Fruit fly (Drosophila melanogaster) whole organism, embryonic: ENCODE results near the gene CG31548.

Source experiments
- Bteb2 ChIP-seq: fragments of 200-800 bp; sonication (Bioruptor generic); optimal IDR thresholded peaks from 2 replicates; lab custom pipeline; 2016; ENCODE audit warnings: missing biosample characterization, missing genetic modification characterization
- CG11504 ChIP-seq: fragments of 200-800 bp; sonication (Bioruptor generic); optimal IDR thresholded peaks from 3 replicates; lab custom pipeline; 2019; ENCODE audit warnings: missing biosample characterization, mild to moderate bottlenecking, missing genetic modification characterization, moderate library complexity
- CG11560 ChIP-seq: fragments of 200-800 bp; sonication (Bioruptor generic); IDR thresholded peaks from 3 replicates; pipeline ENCODE4 v1.3.6; 2022; ENCODE audit warnings: missing biosample characterization, missing genetic modification characterization
- CG12299 ChIP-seq: fragments of 200-800 bp; sonication (Bioruptor generic); optimal IDR thresholded peaks from 2 replicates; lab custom pipeline; 2018; ENCODE audit warnings: missing biosample characterization, mild to moderate bottlenecking, missing genetic modification characterization
- CG13296 ChIP-seq: fragments of 200-800 bp; sonication (Bioruptor generic); optimal IDR thresholded peaks from 3 replicates; lab custom pipeline; 2018; ENCODE audit warnings: missing biosample characterization, mild to moderate bottlenecking, missing genetic modification characterization
- CG15269 ChIP-seq: fragments of 200-800 bp; sonication (Bioruptor generic); optimal IDR thresholded peaks from 2 replicates; lab custom pipeline; 2018; ENCODE audit warnings: missing biosample characterization, mild to moderate bottlenecking, missing genetic modification characterization, moderate library complexity
- CG16813 ChIP-seq: fragments of 200-800 bp; sonication (Bioruptor generic); IDR thresholded peaks from 3 replicates; pipeline ENCODE4 v1.3.6; 2022; ENCODE audit warnings: missing biosample characterization, missing genetic modification characterization; ENCODE audit not compliant: partially characterized antibody
- CG30431 ChIP-seq: fragments of 200-800 bp; sonication (Bioruptor generic); optimal IDR thresholded peaks from 2 replicates; lab custom pipeline; 2017; ENCODE audit warnings: missing biosample characterization, missing genetic modification characterization
- CG31224 ChIP-seq: fragments of 200-800 bp; sonication (Bioruptor generic); IDR thresholded peaks from 2 replicates; pipeline ENCODE4 v1.3.6; 2022; ENCODE audit warnings: missing biosample characterization, missing genetic modification characterization
- CG3163 ChIP-seq: fragments of 200-800 bp; sonication (Bioruptor generic); optimal IDR thresholded peaks from 3 replicates; lab custom pipeline; 2016; ENCODE audit warnings: missing biosample characterization, missing genetic modification characterization
- CG33557 ChIP-seq: fragments of 200-800 bp; sonication (Bioruptor generic); optimal IDR thresholded peaks from 2 replicates; lab custom pipeline; 2019; ENCODE audit warnings: missing biosample characterization, mild to moderate bottlenecking, missing genetic modification characterization, moderate library complexity
- CG4424 ChIP-seq: fragments of 200-800 bp; sonication (Bioruptor generic); optimal IDR thresholded peaks from 3 replicates; lab custom pipeline; 2016; ENCODE audit warnings: missing biosample characterization, missing genetic modification characterization
- CG5180 ChIP-seq: fragments of 200-800 bp; sonication (Bioruptor generic); optimal IDR thresholded peaks from 3 replicates; lab custom pipeline; 2017; ENCODE audit warnings: missing biosample characterization, missing genetic modification characterization, mild to moderate bottlenecking, moderate library complexity, missing genetic modification reagents
- CG6689 ChIP-seq: fragments of 200-800 bp; sonication (Bioruptor generic); IDR thresholded peaks from 2 replicates; pipeline ENCODE4 v1.3.6; 2022; ENCODE audit warnings: missing biosample characterization, missing genetic modification characterization
- CG6791 ChIP-seq: fragments of 200-800 bp; sonication (Bioruptor generic); IDR thresholded peaks from 3 replicates; pipeline ENCODE4 v1.3.6; 2022; ENCODE audit warnings: missing biosample characterization, missing genetic modification characterization; ENCODE audit not compliant: partially characterized antibody
- CG7372 ChIP-seq: fragments of 200-800 bp; sonication (Bioruptor generic); IDR thresholded peaks from 2 replicates; pipeline ENCODE4 v1.3.6; 2022; ENCODE audit warnings: missing biosample characterization, missing genetic modification characterization
- CG7987 ChIP-seq: fragments of 200-800 bp; sonication (Bioruptor generic); optimal IDR thresholded peaks from 2 replicates; lab custom pipeline; 2018; ENCODE audit warnings: missing biosample characterization, mild to moderate bottlenecking, missing genetic modification characterization, moderate library complexity
- Dref ChIP-seq: fragments of 200-800 bp; sonication (Bioruptor generic); IDR thresholded peaks from 2 replicates; pipeline ENCODE4 v1.3.6; 2022; ENCODE audit warnings: missing biosample characterization, missing genetic modification characterization
- Drgx ChIP-seq: fragments of 200-800 bp; sonication (Bioruptor generic); IDR thresholded peaks from 2 replicates; pipeline ENCODE4 v1.3.6; 2022; ENCODE audit warnings: missing biosample characterization, missing genetic modification characterization
- HLH4C ChIP-seq: fragments of 200-800 bp; sonication (Bioruptor generic); IDR thresholded peaks from 3 replicates; pipeline ENCODE4 v1.3.6; 2022; ENCODE audit warnings: missing biosample characterization, missing genetic modification characterization; ENCODE audit not compliant: partially characterized antibody
- HLH54F ChIP-seq: fragments of 200-800 bp; sonication (Bioruptor generic); optimal IDR thresholded peaks from 3 replicates; lab custom pipeline; 2016; ENCODE audit warnings: missing biosample characterization, missing genetic modification characterization
- Hey ChIP-seq: fragments of 200-800 bp; sonication (Bioruptor generic); optimal IDR thresholded peaks from 3 replicates; lab custom pipeline; 2018; ENCODE audit warnings: missing biosample characterization, mild to moderate bottlenecking, missing genetic modification characterization
- Hmr ChIP-seq: fragments of 200-800 bp; sonication (Bioruptor generic); optimal IDR thresholded peaks from 3 replicates; lab custom pipeline; 2017; ENCODE audit warnings: mild to moderate bottlenecking, missing biosample characterization, missing genetic modification reagents, missing genetic modification characterization
- Hmx ChIP-seq: fragments of 200-800 bp; sonication (Bioruptor generic); optimal IDR thresholded peaks from 2 replicates; lab custom pipeline; 2016; ENCODE audit warnings: missing biosample characterization, missing genetic modification characterization
- Meics ChIP-seq: fragments of 200-800 bp; sonication (Bioruptor generic); optimal IDR thresholded peaks from 2 replicates; lab custom pipeline; 2017; ENCODE audit warnings: missing biosample characterization, mild to moderate bottlenecking, missing genetic modification characterization
- Nf-YA ChIP-seq: fragments of 200-800 bp; sonication (Bioruptor generic); IDR thresholded peaks from 2 replicates; pipeline ENCODE4 v1.3.6; 2022; ENCODE audit warnings: missing biosample characterization, missing genetic modification characterization
- NfI ChIP-seq: fragments of 200-800 bp; sonication (Bioruptor generic); optimal IDR thresholded peaks from 3 replicates; lab custom pipeline; 2018; ENCODE audit warnings: missing biosample characterization, mild to moderate bottlenecking, missing genetic modification characterization, moderate library complexity
- Sin3A ChIP-seq: fragments of >200 bp; optimal IDR thresholded peaks from 2 replicates; lab custom pipeline; 2018
- bab2 ChIP-seq: fragments of 200-800 bp; sonication (Bioruptor generic); optimal IDR thresholded peaks from 2 replicates; lab custom pipeline; 2016; ENCODE audit warnings: missing biosample characterization, missing genetic modification characterization
- btn ChIP-seq: fragments of 200-800 bp; sonication (Bioruptor generic); optimal IDR thresholded peaks from 2 replicates; lab custom pipeline; 2016; ENCODE audit warnings: missing biosample characterization, missing genetic modification characterization
- caup ChIP-seq: fragments of 200-800 bp; sonication (Bioruptor generic); optimal IDR thresholded peaks from 3 replicates; lab custom pipeline; 2017; ENCODE audit warnings: missing biosample characterization, mild to moderate bottlenecking, missing genetic modification characterization, moderate library complexity; ENCODE audit not compliant: severe bottlenecking
- chif ChIP-seq, 2 experiments: fragments of 200-800 bp; sonication (Bioruptor generic); optimal IDR thresholded peaks; 3 replicates each; lab custom pipeline; 2016; ENCODE audit warnings: missing biosample characterization in 2 of 2, missing genetic modification characterization in 2 of 2
- en ChIP-seq: fragments of 200-800 bp; sonication (Bioruptor generic); optimal IDR thresholded peaks from 2 replicates; lab custom pipeline; 2016; ENCODE audit warnings: missing biosample characterization, missing genetic modification characterization
- fd102C ChIP-seq: fragments of 200-800 bp; sonication (Bioruptor generic); optimal IDR thresholded peaks from 2 replicates; lab custom pipeline; 2018; ENCODE audit warnings: missing biosample characterization, mild to moderate bottlenecking, missing genetic modification characterization, moderate library complexity
- gce ChIP-seq: fragments of 200-800 bp; sonication (Bioruptor generic); IDR thresholded peaks from 3 replicates; pipeline ENCODE4 v1.3.6; 2022; ENCODE audit warnings: missing biosample characterization, missing genetic modification characterization
- hkb ChIP-seq, 2 experiments: fragments of 200-800 bp in 1 of 2; fragments of >200 bp in 1 of 2; sonication (Bioruptor generic) in 1 of 2; IDR thresholded peaks in 1 of 2; optimal IDR thresholded peaks in 1 of 2; 2 replicates each; pipeline versions ENCODE4 v1.3.6 to Lab custom; 2017 to 2022; ENCODE audit warnings: missing biosample characterization in 1 of 2, missing genetic modification characterization in 1 of 2
- ken ChIP-seq: fragments of 200-800 bp; sonication (Bioruptor generic); IDR thresholded peaks from 3 replicates; pipeline ENCODE4 v1.3.6; 2022; ENCODE audit warnings: missing biosample characterization, missing genetic modification characterization
- kni ChIP-seq: fragments of 200-800 bp; sonication (Bioruptor generic); optimal IDR thresholded peaks from 3 replicates; lab custom pipeline; 2017; ENCODE audit warnings: mild to moderate bottlenecking, missing biosample characterization, missing genetic modification reagents, missing genetic modification characterization
- lilli ChIP-seq: fragments of 200-800 bp; sonication (Bioruptor generic); optimal IDR thresholded peaks from 3 replicates; lab custom pipeline; 2016; ENCODE audit warnings: missing biosample characterization, missing genetic modification characterization
- phol ChIP-seq: fragments of 200-800 bp; sonication (Bioruptor generic); optimal IDR thresholded peaks from 3 replicates; lab custom pipeline; 2018; ENCODE audit warnings: missing biosample characterization, mild to moderate bottlenecking, missing genetic modification characterization, moderate library complexity
- pita ChIP-seq: fragments of 200-800 bp; sonication (Bioruptor generic); optimal IDR thresholded peaks from 2 replicates; lab custom pipeline; 2017; ENCODE audit warnings: missing biosample characterization, mild to moderate bottlenecking, missing genetic modification characterization
- pzg ChIP-seq: fragments of 200-800 bp; sonication (Bioruptor generic); optimal IDR thresholded peaks from 3 replicates; lab custom pipeline; 2018; ENCODE audit warnings: missing biosample characterization, mild to moderate bottlenecking, missing genetic modification characterization, moderate library complexity
- scrt ChIP-seq: fragments of 200-800 bp; sonication (Bioruptor generic); optimal IDR thresholded peaks from 2 replicates; lab custom pipeline; 2018; ENCODE audit warnings: missing biosample characterization, mild to moderate bottlenecking, missing genetic modification characterization, moderate library complexity
- sens ChIP-seq: fragments of 200-800 bp; sonication (Bioruptor generic); peaks from one replicate; lab custom pipeline; 2016; ENCODE audit warnings: missing biosample characterization, missing genetic modification characterization
- sug ChIP-seq: fragments of 200-800 bp; optimal IDR thresholded peaks from 2 replicates; lab custom pipeline; 2019; ENCODE audit warnings: missing biosample characterization, mild to moderate bottlenecking, missing genetic modification characterization, moderate library complexity
- tgo ChIP-seq: fragments of 200-800 bp; sonication (Bioruptor generic); IDR thresholded peaks from 3 replicates; pipeline ENCODE4 v1.3.6; 2022; ENCODE audit warnings: missing biosample characterization, missing genetic modification characterization
- toy ChIP-seq: fragments of 200-800 bp; sonication (Bioruptor generic); IDR thresholded peaks from 2 replicates; pipeline ENCODE4 v1.3.6; 2022; ENCODE audit warnings: missing biosample characterization, missing genetic modification characterization
- wek ChIP-seq: fragments of 200-800 bp; sonication (Bioruptor generic); optimal IDR thresholded peaks from 3 replicates; lab custom pipeline; 2018; ENCODE audit warnings: missing biosample characterization, mild to moderate bottlenecking, missing genetic modification characterization, moderate library complexity
- z ChIP-seq: fragments of 200-800 bp; sonication (Bioruptor generic); IDR thresholded peaks from 3 replicates; pipeline ENCODE4 v1.3.6; 2022; ENCODE audit warnings: missing biosample characterization, missing genetic modification characterization
- zfh2 ChIP-seq: fragments of 200-800 bp; sonication (Bioruptor generic); optimal IDR thresholded peaks from 2 replicates; lab custom pipeline; 2016; ENCODE audit warnings: missing biosample characterization, missing genetic modification characterization

CG31548 gene

DNA sequence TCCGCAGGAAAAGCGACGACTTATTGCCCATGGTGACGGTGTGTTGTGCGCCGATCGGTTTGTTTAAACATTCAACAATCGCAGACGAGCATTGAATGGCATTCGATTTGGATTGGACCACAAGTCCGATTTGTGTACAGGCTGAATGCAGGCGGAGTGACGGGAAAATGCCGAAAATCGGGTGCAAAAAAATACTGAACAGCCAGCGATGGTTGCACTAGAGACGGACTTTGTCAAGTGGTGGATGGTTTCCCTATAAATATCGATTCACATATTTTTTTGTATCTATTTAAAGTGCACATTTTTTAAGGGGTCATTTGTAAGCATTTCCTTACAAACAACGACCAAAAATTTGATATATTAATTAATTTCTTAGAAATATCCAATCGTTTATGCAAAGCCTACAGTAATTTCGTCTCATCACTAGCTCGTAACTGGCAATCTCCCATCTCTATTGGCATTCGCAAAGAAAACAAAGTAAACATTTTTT, 18.1 kb upstream of the CG31548 start, which contains the start of the genes elm and MED27 (continued):
- TF ChIP-seq CG12299 (peak; percentile 77), Nf-YA (GFP tag; lab: Robert Waterston, UW) (peak; percentile 81), hkb (optimal IDR thresholded peaks at IDR 0.05; lab: Kevin White, UChicago) (peak; percentile 87), hkb (GFP tag; IDR thresholded peaks at IDR 0.05; lab: Robert Waterston, UW) (peak; percentile 86), pita (no peak), CG3163 (GFP tag; lab: Kevin White, UChicago) (peak; percentile 70), z (no peak; the same call in 2 of the 3 replicates), NfI (peak; percentile 90), btn (peak; percentile 71), kni (peak; percentile 85), CG11560 (tag; lab: Robert Waterston, UW) (peak; percentile 83), HLH54F (GFP tag; lab: Kevin White, UChicago) (peak; percentile 94), CG4424 (GFP tag; lab: Kevin White, UChicago) (peak; percentile 95), sug (tag; lab: Kevin White, UChicago) (peak; percentile 95), lilli (GFP tag; lab: Kevin White, UChicago) (peak; percentile 98), CG15269 (peak; percentile 90), phol (tag; lab: Kevin White, UChicago) (peak; percentile 95), caup (GFP tag; lab: Kevin White, UChicago) (peak; percentile 87), fd102C (GFP tag; lab: Kevin White, UChicago) (peak; percentile 79), toy (peak; percentile 72; the same call in 1 of the 2 replicates), Hmr (peak; percentile 93), zfh2 (GFP tag; lab: Kevin White, UChicago) (peak; percentile 96), HLH4C (GFP tag; lab: Robert Waterston, UW) (peak; percentile 88), sens (GFP tag; lab: Kevin White, UChicago) (peak; percentile 99), Hmx (peak; percentile 86), CG11504 (tag; lab: Kevin White, UChicago) (peak; percentile 89), Bteb2 (GFP tag; lab: Kevin White, UChicago) (peak; percentile 90), bab2 (GFP tag; lab: Kevin White, UChicago) (peak; percentile 96), Sin3A (lab: Kevin White, UChicago) (peak; percentile 95), wek (GFP tag; lab: Kevin White, UChicago) (peak; percentile 0), Hey (peak; percentile 56), pzg (peak; percentile 87), CG13296 (GFP tag; lab: Kevin White, UChicago) (peak; percentile 81), scrt (peak; percentile 72), tgo (GFP tag; lab: Robert Waterston, UW) (peak; percentile 94), CG30431 (GFP tag; lab: Kevin White, UChicago) (peak; percentile 87), ken (peak; percentile 94), CG6689 (GFP tag; lab: Robert Waterston, UW) (peak; percentile 93), CG31224 (GFP tag; lab: Robert Waterston, UW) (peak; percentile 87), CG5180 (no peak), Meics (GFP tag; lab: Kevin White, UChicago) (peak; percentile 87), gce (peak; percentile 78; the same call in 2 of the 3 replicates), CG6791 (GFP tag; lab: Robert Waterston, UW) (peak; percentile 85), CG33557 (peak; percentile 88), CG7987 (GFP tag; lab: Kevin White, UChicago) (peak; percentile 53), Drgx (peak; percentile 81), CG16813 (GFP tag; lab: Robert Waterston, UW) (peak; percentile 98), chif (GFP tag; optimal IDR thresholded peaks at IDR 0.05; lab: Kevin White, UChicago) (peak; percentile 92 to 95), Dref (GFP tag; lab: Robert Waterston, UW) (peak; percentile 53), en (peak; percentile 74), CG7372 (peak; percentile 95)
